Fruit fly (Drosophila melanogaster): ENCODE data around the gene Mf.

Gene Mf

dm6 chr3R:15147038-15147744 lies 34.1 kb downstream of the Mf start, which contains the start of gene Glys (continued):
- peak; percentile 60 to 80 for TF ChIP-seq ss (GFP tag; optimal IDR thresholded peaks at IDR 0.05)
- TF ChIP-seq CG8119 (GFP tag; IDR thresholded peaks at IDR 0.05): peak; percentile 63
- peak; percentile 85 for TF ChIP-seq CG6163 (GFP tag; IDR thresholded peaks at IDR 0.05)
- TF ChIP-seq CG1621 (tag; optimal IDR thresholded peaks at IDR 0.05): peak; percentile 62
- TF ChIP-seq CG10669 (GFP tag; optimal IDR thresholded peaks at IDR 0.05): peak; percentile 56
- TF ChIP-seq Met (GFP tag; optimal IDR thresholded peaks at IDR 0.05): peak; percentile 31
- peak; percentile 53 for TF ChIP-seq Sox14 (GFP tag; optimal IDR thresholded peaks at IDR 0.05)
- TF ChIP-seq CG32006 (GFP tag; optimal IDR thresholded peaks at IDR 0.05): peak; percentile 69
- TF ChIP-seq Hr4 (GFP tag; optimal IDR thresholded peaks at IDR 0.05): peak; percentile 42
- peak; percentile 55 for TF ChIP-seq spab (GFP tag; optimal IDR thresholded peaks at IDR 0.05)
- TF ChIP-seq CG6808 (GFP tag; optimal IDR thresholded peaks at IDR 0.05): peak; percentile 59
- peak; percentile 61 for TF ChIP-seq vri (GFP tag; optimal IDR thresholded peaks at IDR 0.05)
- TF ChIP-seq Lpt (GFP tag; optimal IDR thresholded peaks at IDR 0.05): peak; percentile 81
- no peak for TF ChIP-seq CG11902 (GFP tag; optimal IDR thresholded peaks at IDR 0.05)
- TF ChIP-seq CG10631 (GFP tag; optimal IDR thresholded peaks at IDR 0.05): no peak
- TF ChIP-seq CG9139 (GFP tag; optimal IDR thresholded peaks at IDR 0.05): peak; percentile 58

dm6 chr3R:15146408-15147037 lies 34.8 kb downstream of the Mf start:
- peak; percentile 82 for TF ChIP-seq svp (GFP tag)
- TF ChIP-seq fkh (GFP tag; optimal IDR thresholded peaks at IDR 0.05): peak; percentile 19
- TF ChIP-seq CG1621 (tag; optimal IDR thresholded peaks at IDR 0.05): no peak
- no peak for TF ChIP-seq eg (GFP tag; IDR thresholded peaks at IDR 0.05)
- TF ChIP-seq CG6163 (GFP tag; IDR thresholded peaks at IDR 0.05): 0 out of 3 replicates have a peak, but pooled peaks have one; percentile 18
- peak; percentile 3 for TF ChIP-seq Blimp-1 (GFP tag; optimal IDR thresholded peaks at IDR 0.05)
- no peak for TF ChIP-seq CG34406 (GFP tag; optimal IDR thresholded peaks at IDR 0.05)
- TF ChIP-seq ss (GFP tag; optimal IDR thresholded peaks at IDR 0.05): no peak
- TF ChIP-seq Eip78C (GFP tag): peak; percentile 54

- TF ChIP-seq CG11902 (GFP tag; optimal IDR thresholded peaks at IDR 0.05): peak; percentile 10
- TF ChIP-seq net (GFP tag; optimal IDR thresholded peaks at IDR 0.05): peak; percentile 80
- TF ChIP-seq salr (GFP tag; optimal IDR thresholded peaks at IDR 0.05): peak; percentile 54 to 58
- TF ChIP-seq CG15336 (GFP tag; IDR thresholded peaks at IDR 0.05): peak; percentile 85
- peak; percentile 50 for TF ChIP-seq CG4318 (GFP tag; optimal IDR thresholded peaks at IDR 0.05)
- TF ChIP-seq Lpt (GFP tag; optimal IDR thresholded peaks at IDR 0.05): peak; percentile 28
- TF ChIP-seq CG34406 (GFP tag; optimal IDR thresholded peaks at IDR 0.05): peak; percentile 67
- no peak for TF ChIP-seq fd85E (GFP tag; optimal IDR thresholded peaks at IDR 0.05)
- peak; percentile 82 for TF ChIP-seq svp (GFP tag)
- TF ChIP-seq CG6808 (GFP tag; optimal IDR thresholded peaks at IDR 0.05): no peak
- TF ChIP-seq CG8632 (GFP tag; optimal IDR thresholded peaks at IDR 0.05): peak; percentile 73
- peak; percentile 35 for TF ChIP-seq vri (GFP tag; optimal IDR thresholded peaks at IDR 0.05)
- peak; percentile 60 for TF ChIP-seq Sox14 (GFP tag; optimal IDR thresholded peaks at IDR 0.05)
- peak; percentile 85 for TF ChIP-seq CG6163 (GFP tag; IDR thresholded peaks at IDR 0.05)
- TF ChIP-seq CG16779 (tag; optimal IDR thresholded peaks at IDR 0.05): peak; percentile 68
- TF ChIP-seq achi (GFP tag; optimal IDR thresholded peaks at IDR 0.05): peak; percentile 79
- TF ChIP-seq OdsH (GFP tag; optimal IDR thresholded peaks at IDR 0.05): peak; percentile 77
- peak; percentile 85 for TF ChIP-seq CG32006 (GFP tag; optimal IDR thresholded peaks at IDR 0.05)
- no peak; the same call in 2 of the 3 replicates for TF ChIP-seq CG8119 (GFP tag; IDR thresholded peaks at IDR 0.05)
- peak; percentile 64 for TF ChIP-seq CG7368 (GFP tag; optimal IDR thresholded peaks at IDR 0.05)
- peak; percentile 66 for TF ChIP-seq CG10669 (GFP tag; optimal IDR thresholded peaks at IDR 0.05)
- peak; percentile 70 for TF ChIP-seq CG10631 (GFP tag; optimal IDR thresholded peaks at IDR 0.05)
- TF ChIP-seq CG8319 (GFP tag; optimal IDR thresholded peaks at IDR 0.05): peak; percentile 63
- no peak for TF ChIP-seq Ets21C (GFP tag; optimal IDR thresholded peaks at IDR 0.05)
- TF ChIP-seq CG6854 (GFP tag; optimal IDR thresholded peaks at IDR 0.05): no peak
- TF ChIP-seq Hr38 (GFP tag; optimal IDR thresholded peaks at IDR 0.05): no peak
- TF ChIP-seq Eip93F (GFP tag; optimal IDR thresholded peaks at IDR 0.05): no peak
- TF ChIP-seq CG6792 (GFP tag; optimal IDR thresholded peaks at IDR 0.05): peak; percentile 73
- TF ChIP-seq topi (GFP tag; optimal IDR thresholded peaks at IDR 0.05): peak; percentile 58
- TF ChIP-seq Ets96B (tag; optimal IDR thresholded peaks at IDR 0.05): peak; percentile 76
- TF ChIP-seq dsx (GFP tag; optimal IDR thresholded peaks at IDR 0.05; ENCODE audit: poor library complexity, severe bottlenecking): no peak
- peak; percentile 77 for TF ChIP-seq CG11294 (GFP tag; IDR thresholded peaks at IDR 0.05)
- TF ChIP-seq Sox102F (GFP tag; optimal IDR thresholded peaks at IDR 0.05): peak; percentile 43
- peak; percentile 80 for TF ChIP-seq Eip75B (GFP tag; optimal IDR thresholded peaks at IDR 0.05)
Measured at dm6 chr3R:15145491-15145890, 35.8 kb downstream of the Mf start.
